Fruit fly (Drosophila melanogaster) whole organism, adult: ENCODE results near the gene His3.3A.

ENCODE experiments used
- CG12768 ChIP-seq: fragments of 200-800 bp; sonication (Bioruptor generic); optimal IDR thresholded peaks from 2 replicates; lab custom pipeline; 2017; ENCODE audit warnings: missing biosample characterization, missing genetic modification characterization, mild to moderate bottlenecking, moderate library complexity, missing genetic modification reagents
- Clk ChIP-seq: fragments of 200-800 bp; sonication (Bioruptor generic); optimal IDR thresholded peaks from 2 replicates; lab custom pipeline; 2017; ENCODE audit warnings: missing biosample characterization, missing genetic modification characterization

DNA sequence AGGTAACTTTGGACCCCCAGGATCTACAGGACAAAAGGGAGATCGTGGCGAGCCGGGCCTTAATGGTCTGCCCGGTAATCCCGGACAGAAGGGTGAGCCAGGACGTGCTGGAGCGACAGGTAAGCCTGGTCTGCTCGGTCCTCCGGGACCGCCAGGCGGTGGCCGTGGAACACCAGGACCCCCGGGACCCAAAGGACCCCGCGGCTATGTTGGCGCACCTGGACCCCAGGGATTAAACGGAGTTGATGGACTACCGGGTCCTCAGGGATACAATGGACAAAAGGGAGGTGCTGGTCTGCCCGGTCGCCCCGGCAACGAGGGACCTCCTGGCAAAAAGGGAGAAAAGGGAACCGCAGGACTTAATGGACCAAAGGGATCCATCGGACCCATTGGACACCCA lies 23.0 kb upstream of the His3.3A start:
- TF ChIP-seq Clk (GFP tag; lab: Kevin White, UChicago) (no peak), CG12768 (GFP tag; lab: Kevin White, UChicago) (no peak)
